Fruit fly (Drosophila melanogaster): ENCODE data around the gene CG32532.

CG32532 gene

dm6 chrX:19546658-19547038, 634 bp downstream of the CG32532 start (continued):
- no peak for TF ChIP-seq CG1024 (GFP tag; IDR thresholded peaks at IDR 0.05)
- no peak for TF ChIP-seq Dek (tag; optimal IDR thresholded peaks at IDR 0.05)
- TF ChIP-seq tll (GFP tag; optimal IDR thresholded peaks at IDR 0.05): peak in 1 of 2 experiments; percentile 68
- peak; percentile 78 for TF ChIP-seq Nf-YA (GFP tag; IDR thresholded peaks at IDR 0.05)
- peak; percentile 40 to 50 for TF ChIP-seq Trl (optimal IDR thresholded peaks at IDR 0.05)
- TF ChIP-seq Trl (GFP tag; optimal IDR thresholded peaks at IDR 0.05): no peak
- TF ChIP-seq Dfd (GFP tag; optimal IDR thresholded peaks at IDR 0.05): no peak
- no peak for TF ChIP-seq CG12104 (GFP tag; optimal IDR thresholded peaks at IDR 0.05)
- no peak for TF ChIP-seq TFAM (GFP tag; optimal IDR thresholded peaks at IDR 0.05)
- no peak for TF ChIP-seq CG5180 (GFP tag; optimal IDR thresholded peaks at IDR 0.05)
- peak; percentile 94 for TF ChIP-seq Adf1 (GFP tag; IDR thresholded peaks at IDR 0.05)
- TF ChIP-seq Antp (GFP tag; optimal IDR thresholded peaks at IDR 0.05): no peak
- peak; percentile 28; the same call in 1 of the 2 replicates for TF ChIP-seq seq (GFP tag; IDR thresholded peaks at IDR 0.05)
- TF ChIP-seq CG8290 (GFP tag; optimal IDR thresholded peaks at IDR 0.05): no peak
- no peak for TF ChIP-seq CG8290 (tag; optimal IDR thresholded peaks at IDR 0.05)
- peak; percentile 96 for TF ChIP-seq CG10321 (GFP tag; IDR thresholded peaks at IDR 0.05)
- TF ChIP-seq Tbp (GFP tag; optimal IDR thresholded peaks at IDR 0.05): no peak
- TF ChIP-seq CG32532 (GFP tag; IDR thresholded peaks at IDR 0.05): peak; percentile 42; the same call in 1 of the 2 replicates
- no peak for TF ChIP-seq ERR (GFP tag; optimal IDR thresholded peaks at IDR 0.05)
- no peak for TF ChIP-seq nmo (GFP tag; optimal IDR thresholded peaks at IDR 0.05)
- TF ChIP-seq Bdp1 (GFP tag; optimal IDR thresholded peaks at IDR 0.05): no peak
- TF ChIP-seq ac (GFP tag; optimal IDR thresholded peaks at IDR 0.05): no peak
- no peak for TF ChIP-seq otp (GFP tag; IDR thresholded peaks at IDR 0.05)
- no peak for TF ChIP-seq Mad (GFP tag; optimal IDR thresholded peaks at IDR 0.05)
- no peak for TF ChIP-seq B-H1 (GFP tag; IDR thresholded peaks at IDR 0.05)
- no peak for TF ChIP-seq CoRest (tag; optimal IDR thresholded peaks at IDR 0.05)
- no peak for TF ChIP-seq CG10543 (GFP tag; optimal IDR thresholded peaks at IDR 0.05)
- TF ChIP-seq fu2 (GFP tag; optimal IDR thresholded peaks at IDR 0.05): no peak
- TF ChIP-seq CG34224 (GFP tag; IDR thresholded peaks at IDR 0.05; ENCODE audit: partially characterized antibody): no peak
- TF ChIP-seq ttk (GFP tag; IDR thresholded peaks at IDR 0.05): no peak
- peak; percentile 96 for TF ChIP-seq Nf-YB (GFP tag; optimal IDR thresholded peaks at IDR 0.05)
- no peak for TF ChIP-seq CG9817 (tag; optimal IDR thresholded peaks at IDR 0.05)
- TF ChIP-seq Spps (tag; optimal IDR thresholded peaks at IDR 0.05): no peak
- no peak for TF ChIP-seq CG6254 (GFP tag; optimal IDR thresholded peaks at IDR 0.05)
- TF ChIP-seq Jarid2 (GFP tag; optimal IDR thresholded peaks at IDR 0.05): peak; percentile 30
- no peak for TF ChIP-seq jing (GFP tag; optimal IDR thresholded peaks at IDR 0.05)
- TF ChIP-seq Gsc (GFP tag; IDR thresholded peaks at IDR 0.05): no peak
- no peak for TF ChIP-seq zen (tag; optimal IDR thresholded peaks at IDR 0.05)

- TF ChIP-seq ssp (GFP tag; IDR thresholded peaks at IDR 0.05) (no peak), Doc2 (GFP tag; IDR thresholded peaks at IDR 0.05) (no peak), Dref (GFP tag; IDR thresholded peaks at IDR 0.05) (no peak), CG10565 (GFP tag; optimal IDR thresholded peaks at IDR 0.05) (no peak), Camta (GFP tag; optimal IDR thresholded peaks at IDR 0.05) (no peak), CG11723 (GFP tag; optimal IDR thresholded peaks at IDR 0.05) (no peak), CG3065 (GFP tag; optimal IDR thresholded peaks at IDR 0.05) (no peak), corto (GFP tag; optimal IDR thresholded peaks at IDR 0.05) (no peak), CkIIα-i1 (GFP tag; IDR thresholded peaks at IDR 0.05) (no peak), CG14860 (GFP tag; IDR thresholded peaks at IDR 0.05; ENCODE audit: partially characterized antibody) (no peak), CG14441 (GFP tag; IDR thresholded peaks at IDR 0.05) (no peak), Ets97D (GFP tag; optimal IDR thresholded peaks at IDR 0.05) (peak; percentile 35), Aef1 (GFP tag; IDR thresholded peaks at IDR 0.05) (no peak), schlank (tag; optimal IDR thresholded peaks at IDR 0.05) (no peak), CG11696 (GFP tag; IDR thresholded peaks at IDR 0.05) (no peak), CG1792 (GFP tag; optimal IDR thresholded peaks at IDR 0.05) (no peak)
Measured at dm6 chrX:19545865-19546657, 1.2 kb downstream of the CG32532 start.

Data from whole organism, embryonic.